Worm (Caenorhabditis elegans): ENCODE data around the gene R07B7.2.

- TF ChIP-seq skn-1 (tag; optimal IDR thresholded peaks at IDR 0.05) (no peak), mdl-1 (tag; optimal IDR thresholded peaks at IDR 0.05) (no peak), ama-1 (optimal IDR thresholded peaks at IDR 0.05) (no peak), ceh-16 (tag; optimal IDR thresholded peaks at IDR 0.05) (no peak), unc-39 (tag; optimal IDR thresholded peaks at IDR 0.05) (no peak), egl-27 (tag; optimal IDR thresholded peaks at IDR 0.05) (no peak), aly-2 (tag; optimal IDR thresholded peaks at IDR 0.05) (no peak), nhr-12 (tag; optimal IDR thresholded peaks at IDR 0.05) (no peak), fkh-10 (GFP tag; optimal IDR thresholded peaks at IDR 0.05) (no peak), fos-1 (tag; optimal IDR thresholded peaks at IDR 0.05) (no peak), nhr-28 (tag; optimal IDR thresholded peaks at IDR 0.05) (no peak)
Observed at ce11 chrV:12013298-12013697, 46.3 kb downstream of the R07B7.2 start, which contains the start of gene add-2.

All from whole organism, L3 larva.